Worm (Caenorhabditis elegans): ENCODE results near the gene ard-1.

DNA sequence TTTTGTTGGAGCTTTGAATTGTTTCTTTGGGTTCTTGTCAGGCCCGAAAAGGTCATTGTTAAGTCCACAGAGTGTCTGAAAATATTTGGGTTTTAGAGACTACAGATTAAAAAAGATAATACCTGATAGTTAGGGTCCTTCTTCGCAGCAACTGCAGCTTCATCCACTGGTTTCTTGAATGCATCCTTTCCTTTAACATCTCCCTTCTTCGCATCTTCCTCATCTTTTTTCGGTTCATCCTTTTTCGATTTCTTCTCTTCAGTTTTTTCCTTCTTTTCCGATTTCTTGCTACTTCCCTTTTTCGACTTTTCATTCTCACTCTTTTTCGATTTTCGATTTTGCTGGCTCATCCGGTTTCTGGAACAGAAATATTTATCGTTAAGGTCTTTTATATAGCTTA lies 27.6 kb upstream of the ard-1 start:
- no peak for TF ChIP-seq F49E8.2 (tag; optimal IDR thresholded peaks at IDR 0.05; ENCODE audit: insufficient read depth)
- TF ChIP-seq F39B2.1 (GFP tag; IDR thresholded peaks at IDR 0.05): no peak
- TF ChIP-seq dpl-1 (GFP tag; optimal IDR thresholded peaks at IDR 0.05): no peak
- TF ChIP-seq nhr-90 (tag; optimal IDR thresholded peaks at IDR 0.05): no peak
- no peak for TF ChIP-seq lir-1 (GFP tag; conservative IDR thresholded peaks at IDR 0.05)
- TF ChIP-seq ama-1 (optimal IDR thresholded peaks at IDR 0.05): no peak
- TF ChIP-seq ama-1 (GFP tag; optimal IDR thresholded peaks at IDR 0.05): no peak
- no peak for TF ChIP-seq let-526 (GFP tag; IDR thresholded peaks at IDR 0.05)
- TF ChIP-seq B0336.3 (GFP tag; IDR thresholded peaks at IDR 0.05): no peak
- no peak for TF ChIP-seq ceh-58 (GFP tag; IDR thresholded peaks at IDR 0.05)
- no peak for TF ChIP-seq ztf-3 (GFP tag; optimal IDR thresholded peaks at IDR 0.05)
- TF ChIP-seq cebp-1 (GFP tag; IDR thresholded peaks at IDR 0.05): no peak
- no peak for TF ChIP-seq cebp-1 (tag; optimal IDR thresholded peaks at IDR 0.05)
- no peak for TF ChIP-seq pha-4 (tag; optimal IDR thresholded peaks at IDR 0.05)
- TF ChIP-seq Y56A3A.18 (GFP tag; IDR thresholded peaks at IDR 0.05): no peak
- no peak for TF ChIP-seq atf-7 (tag; optimal IDR thresholded peaks at IDR 0.05)

All from whole organism, young adult.